Worm (Caenorhabditis elegans) whole organism, mixed stage, embryonic: ENCODE results near the gene F28C6.8.

ENCODE experiments used
- ces-1 ChIP-seq: fragments of 150-350 bp; optimal IDR thresholded peaks from 2 replicates; lab custom pipeline; 2014; ENCODE audit warnings: missing biosample characterization, missing genetic modification reagents, missing genetic modification characterization
- nhr-28 ChIP-seq: fragments of 150-350 bp; optimal IDR thresholded peaks from 2 replicates; lab custom pipeline; 2014; ENCODE audit warnings: missing biosample characterization, missing genetic modification characterization
- pha-4 ChIP-seq: fragments of 150-350 bp; optimal IDR thresholded peaks from 2 replicates; lab custom pipeline; 2018; ENCODE audit warnings: missing biosample characterization, missing genetic modification reagents, missing genetic modification characterization
- tbx-8 ChIP-seq: fragments of 200-800 bp; sonication (Bioruptor generic); optimal IDR thresholded peaks from 2 replicates; lab custom pipeline; 2018; ENCODE audit warnings: mild to moderate bottlenecking, missing genetic modification characterization, moderate library complexity, missing compliant biosample characterization
- unc-39 ChIP-seq: fragments of 150-350 bp; optimal IDR thresholded peaks from 2 replicates; lab custom pipeline; 2014; ENCODE audit warnings: missing biosample characterization, missing genetic modification characterization
- unc-62 ChIP-seq: fragments of 150-350 bp; optimal IDR thresholded peaks from 2 replicates; lab custom pipeline; 2014; ENCODE audit warnings: missing biosample characterization, missing genetic modification reagents, missing genetic modification characterization
- zip-8 ChIP-seq: fragments of 150-350 bp; optimal IDR thresholded peaks from 2 replicates; lab custom pipeline; 2014; ENCODE audit warnings: missing biosample characterization, missing genetic modification characterization

- no peak for TF ChIP-seq unc-62 (GFP tag; lab: Kevin White, UChicago)
- no peak for TF ChIP-seq nhr-28
- no peak for TF ChIP-seq zip-8 (tag; lab: Kevin White, UChicago)
- TF ChIP-seq tbx-8 (GFP tag; lab: Kevin White, UChicago) = no peak
- TF ChIP-seq pha-4 (tag; lab: Kevin White, UChicago) = no peak
- peak; percentile 93 for TF ChIP-seq ces-1 (GFP tag; lab: Kevin White, UChicago)
- no peak for TF ChIP-seq unc-39 (tag; lab: Kevin White, UChicago)
Measured at ce11 chrII:8588442-8588841, 18.2 kb upstream of the F28C6.8 start.
